Fruit fly (Drosophila melanogaster) whole organism, embryonic: ENCODE measurements around the gene CG10195.

Source experiments
- Blimp-1 ChIP-seq: fragments of 200-800 bp; sonication (Bioruptor generic); optimal IDR thresholded peaks from 3 replicates; lab custom pipeline; 2018; ENCODE audit warnings: missing biosample characterization, missing genetic modification characterization, mild to moderate bottlenecking, moderate library complexity, missing genetic modification reagents
- CG10267 ChIP-seq: fragments of 200-800 bp; sonication (Bioruptor generic); optimal IDR thresholded peaks from 2 replicates; lab custom pipeline; 2018; ENCODE audit warnings: missing biosample characterization, mild to moderate bottlenecking, missing genetic modification characterization, moderate library complexity
- CG14667 ChIP-seq: fragments of 200-800 bp; sonication (Bioruptor generic); IDR thresholded peaks from 2 replicates; pipeline ENCODE4 v1.3.6; 2022; ENCODE audit warnings: missing biosample characterization, missing genetic modification characterization
- CG16813 ChIP-seq: fragments of 200-800 bp; sonication (Bioruptor generic); IDR thresholded peaks from 3 replicates; pipeline ENCODE4 v1.3.6; 2022; ENCODE audit warnings: missing biosample characterization, missing genetic modification characterization; ENCODE audit not compliant: partially characterized antibody
- CG17361 ChIP-seq: fragments of 200-800 bp; sonication (Bioruptor generic); IDR thresholded peaks from 3 replicates; pipeline ENCODE4 v1.3.6; 2022; ENCODE audit warnings: missing biosample characterization, missing genetic modification characterization
- CG3163 ChIP-seq: fragments of 200-800 bp; sonication (Bioruptor generic); optimal IDR thresholded peaks from 3 replicates; lab custom pipeline; 2016; ENCODE audit warnings: missing biosample characterization, missing genetic modification characterization
- CG34422 ChIP-seq: fragments of 200-800 bp; sonication (Bioruptor generic); IDR thresholded peaks from 3 replicates; pipeline ENCODE4 v1.3.6; 2022; ENCODE audit warnings: missing biosample characterization, missing genetic modification characterization
- CG4360 ChIP-seq: fragments of 200-800 bp; sonication (Bioruptor generic); IDR thresholded peaks from 2 replicates; pipeline ENCODE4 v1.3.6; 2022; ENCODE audit warnings: missing biosample characterization, missing genetic modification characterization
- CG4404 ChIP-seq: fragments of 200-800 bp; sonication (Bioruptor generic); IDR thresholded peaks from 2 replicates; pipeline ENCODE4 v1.3.6; 2022; ENCODE audit warnings: missing biosample characterization, missing genetic modification characterization
- CG5180 ChIP-seq: fragments of 200-800 bp; sonication (Bioruptor generic); optimal IDR thresholded peaks from 3 replicates; lab custom pipeline; 2017; ENCODE audit warnings: missing biosample characterization, missing genetic modification characterization, mild to moderate bottlenecking, moderate library complexity, missing genetic modification reagents
- CG6272 ChIP-seq: fragments of 200-800 bp; sonication (Bioruptor generic); IDR thresholded peaks from 2 replicates; pipeline ENCODE4 v1.3.6; 2022; ENCODE audit warnings: missing biosample characterization, missing genetic modification characterization
- CG7839 ChIP-seq: fragments of 200-800 bp; sonication (Bioruptor generic); optimal IDR thresholded peaks from 3 replicates; lab custom pipeline; 2018; ENCODE audit warnings: missing biosample characterization, mild to moderate bottlenecking, missing genetic modification characterization, moderate library complexity
- CG7987 ChIP-seq: fragments of 200-800 bp; sonication (Bioruptor generic); optimal IDR thresholded peaks from 2 replicates; lab custom pipeline; 2018; ENCODE audit warnings: missing biosample characterization, mild to moderate bottlenecking, missing genetic modification characterization, moderate library complexity
- D19A ChIP-seq: fragments of 200-800 bp; optimal IDR thresholded peaks from 3 replicates; lab custom pipeline; 2019; ENCODE audit warnings: missing biosample characterization, mild to moderate bottlenecking, missing genetic modification characterization, moderate library complexity
- D19B ChIP-seq: fragments of 200-800 bp; sonication (Bioruptor generic); optimal IDR thresholded peaks from 2 replicates; lab custom pipeline; 2017; ENCODE audit warnings: missing biosample characterization, mild to moderate bottlenecking, missing genetic modification characterization
- Dip3 ChIP-seq: fragments of 200-800 bp; sonication (Bioruptor generic); optimal IDR thresholded peaks from 3 replicates; lab custom pipeline; 2016; ENCODE audit warnings: missing biosample characterization, missing genetic modification characterization
- HLHmδ ChIP-seq: fragments of 200-800 bp; sonication (Bioruptor generic); optimal IDR thresholded peaks from 2 replicates; lab custom pipeline; 2018; ENCODE audit warnings: missing biosample characterization, mild to moderate bottlenecking, missing genetic modification characterization, moderate library complexity
- Hr39 ChIP-seq: fragments of >200 bp; optimal IDR thresholded peaks from 2 replicates; lab custom pipeline; 2017
- Lpt ChIP-seq: fragments of >200 bp; optimal IDR thresholded peaks from 2 replicates; lab custom pipeline; 2018; ENCODE audit warnings: missing biosample characterization, missing genetic modification characterization
- Nf-YB ChIP-seq: fragments of 200-800 bp; sonication (Bioruptor generic); optimal IDR thresholded peaks from 3 replicates; lab custom pipeline; 2019; ENCODE audit warnings: missing biosample characterization, mild to moderate bottlenecking, missing genetic modification characterization, moderate library complexity
- Ravus ChIP-seq: fragments of 200-800 bp; sonication (Bioruptor generic); IDR thresholded peaks from 2 replicates; pipeline ENCODE4 v1.3.6; 2022; ENCODE audit warnings: missing biosample characterization, missing genetic modification characterization
- Rfx ChIP-seq: fragments of 200-800 bp; sonication (Bioruptor generic); IDR thresholded peaks from 2 replicates; pipeline ENCODE4 v1.3.6; 2022; ENCODE audit warnings: missing biosample characterization, missing genetic modification characterization
- Trl ChIP-seq, 3 experiments: fragments of >200 bp in 2 of 3; fragments of 200-800 bp in 1 of 3; sonication (Bioruptor generic) in 1 of 3; optimal IDR thresholded peaks; 2 replicates in 1 of 3; 3 replicates in 2 of 3; lab custom pipeline; 2016 to 2017; ENCODE audit warnings: missing biosample characterization in 1 of 3, missing genetic modification characterization in 1 of 3
- abd-A ChIP-seq: fragments of 200-800 bp; sonication (Bioruptor generic); optimal IDR thresholded peaks from 3 replicates; lab custom pipeline; 2019; ENCODE audit warnings: missing biosample characterization, mild to moderate bottlenecking, missing genetic modification characterization, moderate library complexity
- ara ChIP-seq: fragments of 200-800 bp; sonication (Bioruptor generic); IDR thresholded peaks from 2 replicates; pipeline ENCODE4 v1.3.6; 2022; ENCODE audit warnings: missing biosample characterization, missing genetic modification characterization
- bbx ChIP-seq: fragments of 200-800 bp; sonication (Bioruptor generic); IDR thresholded peaks from 2 replicates; pipeline ENCODE4 v1.3.6; 2022; ENCODE audit warnings: missing biosample characterization, missing genetic modification characterization; ENCODE audit not compliant: partially characterized antibody
- bsh ChIP-seq, 2 experiments: fragments of 200-800 bp; sonication (Bioruptor generic); optimal IDR thresholded peaks; 2 replicates each; lab custom pipeline; 2017 to 2018; ENCODE audit warnings: mild to moderate bottlenecking in 2 of 2, missing biosample characterization in 2 of 2, missing genetic modification characterization in 2 of 2, moderate library complexity in 1 of 2
- cg ChIP-seq: fragments of 200-800 bp; sonication (Bioruptor generic); optimal IDR thresholded peaks from 3 replicates; lab custom pipeline; 2019; ENCODE audit warnings: missing biosample characterization, mild to moderate bottlenecking, missing genetic modification characterization, moderate library complexity
- chinmo ChIP-seq: fragments of 200-800 bp; sonication (Bioruptor generic); IDR thresholded peaks from 4 replicates; pipeline ENCODE4 v1.3.6; 2022; ENCODE audit warnings: missing biosample characterization, missing genetic modification characterization; ENCODE audit not compliant: partially characterized antibody
- dmrt11E ChIP-seq: fragments of 200-800 bp; sonication (Bioruptor generic); optimal IDR thresholded peaks from 3 replicates; lab custom pipeline; 2018; ENCODE audit warnings: missing biosample characterization, mild to moderate bottlenecking, missing genetic modification characterization, moderate library complexity
- dysf ChIP-seq: fragments of 200-800 bp; sonication (Bioruptor generic); IDR thresholded peaks from 3 replicates; pipeline ENCODE4 v1.3.6; 2022; ENCODE audit warnings: missing biosample characterization, missing genetic modification characterization
- en ChIP-seq: fragments of 200-800 bp; sonication (Bioruptor generic); optimal IDR thresholded peaks from 2 replicates; lab custom pipeline; 2016; ENCODE audit warnings: missing biosample characterization, missing genetic modification characterization
- grn ChIP-seq: fragments of 200-800 bp; sonication (Bioruptor generic); optimal IDR thresholded peaks from 3 replicates; lab custom pipeline; 2017; ENCODE audit warnings: missing biosample characterization, missing genetic modification characterization
- her ChIP-seq: fragments of 200-800 bp; sonication (Bioruptor generic); optimal IDR thresholded peaks from 2 replicates; lab custom pipeline; 2016; ENCODE audit warnings: missing biosample characterization, missing genetic modification characterization
- jing ChIP-seq: fragments of 200-800 bp; sonication (Bioruptor generic); optimal IDR thresholded peaks from 2 replicates; lab custom pipeline; 2018; ENCODE audit warnings: missing biosample characterization, mild to moderate bottlenecking, missing genetic modification characterization
- lola ChIP-seq, 3 experiments: fragments of >200 bp in 2 of 3; fragments of 200-800 bp in 1 of 3; sonication (Bioruptor generic) in 1 of 3; optimal IDR thresholded peaks; 2 replicates each; lab custom pipeline; 2017 to 2019; ENCODE audit warnings: missing biosample characterization in 3 of 3, missing genetic modification characterization in 3 of 3, mild to moderate bottlenecking in 1 of 3, moderate library complexity in 1 of 3
- lov ChIP-seq, 2 experiments: fragments of 200-800 bp in 1 of 2; fragments of >200 bp in 1 of 2; sonication (Bioruptor generic) in 1 of 2; IDR thresholded peaks in 1 of 2; optimal IDR thresholded peaks in 1 of 2; 2 replicates in 1 of 2; 3 replicates in 1 of 2; pipeline versions ENCODE4 v1.3.6 to Lab custom; 2017 to 2022; ENCODE audit warnings: missing biosample characterization in 1 of 2, missing genetic modification characterization in 1 of 2
- nmo ChIP-seq: fragments of 200-800 bp; sonication (Bioruptor generic); optimal IDR thresholded peaks from 2 replicates; lab custom pipeline; 2018; ENCODE audit warnings: missing biosample characterization, mild to moderate bottlenecking, missing genetic modification characterization, moderate library complexity
- oc ChIP-seq: fragments of 200-800 bp; sonication (Bioruptor generic); optimal IDR thresholded peaks from 2 replicates; lab custom pipeline; 2018; ENCODE audit warnings: missing biosample characterization, mild to moderate bottlenecking, missing genetic modification characterization, moderate library complexity
- otp ChIP-seq: fragments of 200-800 bp; sonication (Bioruptor generic); IDR thresholded peaks from 3 replicates; pipeline ENCODE4, ENCODE4 v1.3.6; 2022; ENCODE audit warnings: missing biosample characterization, missing genetic modification characterization
- pan ChIP-seq, 4 experiments: fragments of >200 bp in 3 of 4; fragments of 200-800 bp in 1 of 4; sonication (Bioruptor generic) in 1 of 4; optimal IDR thresholded peaks in 3 of 4; IDR thresholded peaks in 1 of 4; 2 replicates each; pipeline versions ENCODE4 v1.3.6 to Lab custom; 2017 to 2022; ENCODE audit warnings: missing biosample characterization in 2 of 4, missing genetic modification characterization in 2 of 4, mixed read lengths in 1 of 4
- pita ChIP-seq: fragments of 200-800 bp; sonication (Bioruptor generic); optimal IDR thresholded peaks from 2 replicates; lab custom pipeline; 2017; ENCODE audit warnings: missing biosample characterization, mild to moderate bottlenecking, missing genetic modification characterization
- pros ChIP-seq: fragments of 200-800 bp; sonication (Bioruptor generic); optimal IDR thresholded peaks from 3 replicates; lab custom pipeline; 2019; ENCODE audit warnings: missing biosample characterization, mild to moderate bottlenecking, missing genetic modification characterization, moderate library complexity
- schlank ChIP-seq: fragments of 200-800 bp; sonication (Bioruptor generic); optimal IDR thresholded peaks from 2 replicates; lab custom pipeline; 2018; ENCODE audit warnings: missing biosample characterization, mild to moderate bottlenecking, missing genetic modification characterization
- sob ChIP-seq: fragments of 200-800 bp; sonication (Bioruptor generic); IDR thresholded peaks from 2 replicates; pipeline ENCODE4 v1.3.6; 2022; ENCODE audit warnings: missing biosample characterization, missing genetic modification characterization

CG10195 gene

DNA sequence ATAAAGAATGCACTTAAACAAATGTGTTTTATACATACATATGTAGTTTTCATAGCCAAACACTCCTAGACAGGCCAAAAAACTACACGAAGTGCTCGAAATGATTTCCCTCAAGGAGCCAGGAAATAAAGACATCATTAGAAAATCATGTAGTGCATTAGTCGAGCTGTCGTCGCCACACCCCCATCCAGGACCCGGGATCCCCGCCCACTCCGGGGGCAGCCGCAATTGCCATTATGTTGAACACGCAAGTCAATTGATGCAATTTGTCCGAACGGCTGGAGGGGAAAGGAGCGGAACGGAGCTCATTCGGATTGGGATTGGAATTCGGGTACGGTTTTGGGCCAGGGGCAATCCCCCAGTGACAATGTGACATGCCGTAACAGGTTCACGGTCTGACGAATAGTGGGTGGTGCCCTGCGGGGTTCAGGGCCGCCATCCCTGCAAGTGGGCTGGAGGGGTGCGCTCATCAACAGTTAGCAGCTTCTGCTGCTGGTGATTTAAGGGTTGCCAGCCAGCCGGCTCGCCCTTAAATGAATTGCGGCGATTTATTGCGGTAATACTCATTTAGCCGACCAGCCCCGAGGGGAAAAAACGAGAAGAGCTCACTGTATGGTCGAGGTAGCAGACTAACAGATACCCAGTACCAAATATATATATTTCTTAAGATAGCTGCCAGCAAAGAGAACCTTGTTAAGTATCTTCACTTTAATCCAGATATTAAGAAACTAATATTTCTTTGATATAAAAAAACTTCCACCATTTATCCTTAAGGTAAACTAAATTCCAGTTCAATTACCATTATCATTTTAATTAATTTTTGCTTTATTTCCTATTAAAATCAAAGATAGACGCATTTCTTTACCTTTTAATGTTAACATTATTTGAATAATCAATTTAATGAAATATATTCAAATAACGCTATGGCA, 3.8 kb downstream of the CG10195 start (continued):
- TF ChIP-seq HLHmδ (no peak), abd-A (tag; lab: Kevin White, UChicago) (peak; percentile 43), Rfx (GFP tag; lab: Robert Waterston, UW) (no peak), CG6272 (0 out of 2 replicates have a peak, but pooled peaks have one; percentile 28), pan (optimal IDR thresholded peaks at IDR 0.05; lab: Kevin White, UChicago) (no peak), pan (GFP tag; optimal IDR thresholded peaks at IDR 0.05 in 1 of 2, IDR thresholded peaks at IDR 0.05 in 1 of 2) (no peak), D19A (tag; lab: Kevin White, UChicago) (peak; percentile 4), bbx (peak; percentile 23; the same call in 1 of the 2 replicates), pros (GFP tag; lab: Kevin White, UChicago) (peak; percentile 26), en (GFP tag; lab: Kevin White, UChicago) (no peak), CG10267 (tag; lab: Kevin White, UChicago) (no peak), her (GFP tag; lab: Kevin White, UChicago) (no peak), dysf (GFP tag; lab: Robert Waterston, UW) (0 out of 3 replicates have a peak, but pooled peaks have one; percentile 29), bsh (GFP tag; optimal IDR thresholded peaks at IDR 0.05; lab: Kevin White, UChicago) (peak in 1 of 2 experiments; percentile 23), Hr39 (lab: Kevin White, UChicago) (peak; percentile 68), D19B (GFP tag; lab: Kevin White, UChicago) (peak; percentile 48), nmo (GFP tag; lab: Kevin White, UChicago) (peak; percentile 32), CG17361 (no peak), CG16813 (GFP tag; lab: Robert Waterston, UW) (peak; percentile 41; the same call in 1 of the 3 replicates), chinmo (0 out of 4 replicates have a peak, but pooled peaks have one; percentile 15), oc (tag; lab: Kevin White, UChicago) (no peak), dmrt11E (peak; percentile 15), jing (no peak), CG14667 (GFP tag; lab: Robert Waterston, UW) (no peak), lola (GFP tag; optimal IDR thresholded peaks at IDR 0.05; lab: Kevin White, UChicago) (peak in 1 of 3 experiments; percentile 53)

DNA sequence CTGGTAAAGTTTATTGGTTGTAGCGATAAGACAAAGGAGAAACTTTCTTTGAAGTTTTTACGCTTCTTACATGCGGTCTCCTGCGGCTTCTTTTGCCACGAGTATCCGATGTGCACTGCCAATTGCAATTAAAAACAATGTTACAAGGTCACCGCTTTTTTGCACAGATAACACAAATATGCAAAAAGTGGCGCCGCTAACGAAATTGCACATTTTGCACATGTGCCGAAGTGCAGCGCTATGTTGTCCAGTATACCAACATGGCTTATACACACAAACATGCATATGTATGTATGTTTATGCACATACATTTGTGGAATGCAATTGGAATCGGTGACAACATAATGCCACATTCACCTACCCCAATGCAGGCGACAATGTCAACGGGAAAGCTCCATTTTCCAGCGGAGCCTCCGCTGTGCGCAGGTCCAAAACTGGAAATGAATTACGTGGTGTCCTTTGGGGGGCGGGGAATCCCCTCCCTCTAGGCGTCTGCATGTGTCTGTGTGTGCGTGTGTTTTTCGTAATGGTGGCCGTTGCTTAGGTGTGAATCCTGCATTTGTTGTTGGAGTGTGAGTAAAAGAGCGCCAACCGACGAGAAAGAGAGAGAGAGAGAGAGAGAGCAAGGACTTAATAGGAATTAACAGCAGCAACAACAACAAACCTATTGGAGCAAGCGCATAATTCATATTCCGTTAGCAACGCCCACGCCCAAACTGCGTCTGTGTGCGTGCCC, 5.1 kb downstream of the CG10195 start:
- no peak for TF ChIP-seq CG5180 (GFP tag; lab: Kevin White, UChicago)
- TF ChIP-seq CG3163 (GFP tag; lab: Kevin White, UChicago): no peak
- TF ChIP-seq pita: no peak
- TF ChIP-seq CG7987 (GFP tag; lab: Kevin White, UChicago): no peak
- TF ChIP-seq CG4360 (GFP tag; lab: Robert Waterston, UW): peak; percentile 65
- TF ChIP-seq CG7839 (tag; lab: Kevin White, UChicago): no peak
- TF ChIP-seq grn (GFP tag; lab: Kevin White, UChicago): no peak
- no peak for TF ChIP-seq Lpt (GFP tag; lab: Kevin White, UChicago)
- peak; percentile 81 for TF ChIP-seq Nf-YB (GFP tag; lab: Kevin White, UChicago)
- peak; percentile 14 to 51 for TF ChIP-seq Trl (optimal IDR thresholded peaks at IDR 0.05; lab: Kevin White, UChicago)
- no peak for TF ChIP-seq Trl (GFP tag; optimal IDR thresholded peaks at IDR 0.05; lab: Kevin White, UChicago)
- no peak for TF ChIP-seq CG4404 (GFP tag; lab: Robert Waterston, UW)
- TF ChIP-seq ara (GFP tag; lab: Robert Waterston, UW): no peak
- no peak for TF ChIP-seq lov (optimal IDR thresholded peaks at IDR 0.05; lab: Kevin White, UChicago)
- no peak for TF ChIP-seq lov (GFP tag; IDR thresholded peaks at IDR 0.05; lab: Robert Waterston, UW)
- no peak for TF ChIP-seq sob
- peak; percentile 66 for TF ChIP-seq cg
- no peak for TF ChIP-seq otp (GFP tag; lab: Robert Waterston, UW)
- no peak for TF ChIP-seq schlank (tag; lab: Kevin White, UChicago)
- TF ChIP-seq abd-A (tag; lab: Kevin White, UChicago): peak; percentile 83
- TF ChIP-seq Ravus (GFP tag; lab: Robert Waterston, UW): no peak
- no peak for TF ChIP-seq Dip3 (GFP tag; lab: Kevin White, UChicago)
- TF ChIP-seq CG34422 (GFP tag; lab: Robert Waterston, UW): no peak
- no peak for TF ChIP-seq Blimp-1 (GFP tag; lab: Kevin White, UChicago)
